Worm (Caenorhabditis elegans): ENCODE data around the gene F34D10.4.

F34D10.4 gene

ce11 chrIII:3734007-3734406 lies 2.4 kb upstream of the F34D10.4 start, which contains the start of gene F34D10.3:
Gene F34D10.3 (plus strand): TSS chrIII:3734255.
- TF ChIP-seq lin-39 (tag; optimal IDR thresholded peaks at IDR 0.05) (peak; percentile 1), nfya-1 (tag; optimal IDR thresholded peaks at IDR 0.05; ENCODE audit: insufficient read depth) (peak; percentile 28), hmg-11 (tag; optimal IDR thresholded peaks at IDR 0.05) (peak; percentile 6), elt-1 (tag; optimal IDR thresholded peaks at IDR 0.05) (no peak)

ce11 chrIII:3734990-3735389 lies 1.4 kb upstream of the F34D10.4 start, which contains the start of gene evl-18:
Gene evl-18 (minus strand): TSS chrIII:3735039.
- TF ChIP-seq pha-4 (tag; optimal IDR thresholded peaks at IDR 0.05), result peak; percentile 18
- no peak for TF ChIP-seq ceh-9 (tag; optimal IDR thresholded peaks at IDR 0.05)
- peak; percentile 27 for TF ChIP-seq nfya-1 (tag; optimal IDR thresholded peaks at IDR 0.05; ENCODE audit: insufficient read depth)
- peak; percentile 50 for TF ChIP-seq lin-15B (tag; optimal IDR thresholded peaks at IDR 0.05)
- no peak for TF ChIP-seq hmg-11 (tag; optimal IDR thresholded peaks at IDR 0.05)
- TF ChIP-seq lin-39 (tag; optimal IDR thresholded peaks at IDR 0.05), result peak; percentile 13
- no peak for TF ChIP-seq jun-1 (tag; optimal IDR thresholded peaks at IDR 0.05)

- TF ChIP-seq tbx-2 (tag; optimal IDR thresholded peaks at IDR 0.05) (no peak), nfya-1 (tag; optimal IDR thresholded peaks at IDR 0.05; ENCODE audit: insufficient read depth) (peak; percentile 13), pqm-1 (tag; optimal IDR thresholded peaks at IDR 0.05) (no peak), ama-1 (optimal IDR thresholded peaks at IDR 0.05) (peak; percentile 78)
Measured at ce11 chrIII:3735509-3736255, 720 bp upstream of the F34D10.4 start.

- no peak for TF ChIP-seq hmg-11 (tag; optimal IDR thresholded peaks at IDR 0.05)
- no peak for TF ChIP-seq elt-2 (tag; optimal IDR thresholded peaks at IDR 0.05)
- no peak for TF ChIP-seq tbx-2 (tag; optimal IDR thresholded peaks at IDR 0.05)
- no peak for TF ChIP-seq ZK546.5 (tag; optimal IDR thresholded peaks at IDR 0.05)
- no peak for TF ChIP-seq eor-1 (tag; optimal IDR thresholded peaks at IDR 0.05)
- no peak for TF ChIP-seq unc-39 (tag; optimal IDR thresholded peaks at IDR 0.05)
- no peak for TF ChIP-seq fkh-2 (tag; optimal IDR thresholded peaks at IDR 0.05)
- no peak for TF ChIP-seq fos-1 (tag; optimal IDR thresholded peaks at IDR 0.05)
- TF ChIP-seq nfya-1 (tag; optimal IDR thresholded peaks at IDR 0.05; ENCODE audit: insufficient read depth), result no peak
- TF ChIP-seq nhr-11 (tag; optimal IDR thresholded peaks at IDR 0.05), result no peak
- no peak for TF ChIP-seq egl-27 (tag; optimal IDR thresholded peaks at IDR 0.05)
- no peak for TF ChIP-seq pqm-1 (tag; optimal IDR thresholded peaks at IDR 0.05)
- TF ChIP-seq nhr-28 (tag; optimal IDR thresholded peaks at IDR 0.05), result no peak
Measured at ce11 chrIII:3737742-3738141, 1.3 kb downstream of the F34D10.4 start.

- TF ChIP-seq pqm-1 (tag; optimal IDR thresholded peaks at IDR 0.05), result no peak
- no peak for TF ChIP-seq nhr-12 (tag; optimal IDR thresholded peaks at IDR 0.05)
- TF ChIP-seq egl-27 (tag; optimal IDR thresholded peaks at IDR 0.05), result no peak
- TF ChIP-seq nhr-23 (tag; optimal IDR thresholded peaks at IDR 0.05), result no peak
Measured at ce11 chrIII:3738331-3738730, 1.9 kb downstream of the F34D10.4 start.

ce11 chrIII:3742090-3742489 lies 5.7 kb downstream of the F34D10.4 start:
- no peak for TF ChIP-seq fkh-10 (GFP tag; optimal IDR thresholded peaks at IDR 0.05)
- TF ChIP-seq elt-1 (tag; optimal IDR thresholded peaks at IDR 0.05), result no peak
- no peak for TF ChIP-seq egl-5 (tag; optimal IDR thresholded peaks at IDR 0.05)
- no peak for TF ChIP-seq nhr-11 (tag; optimal IDR thresholded peaks at IDR 0.05)
- no peak for TF ChIP-seq tbx-2 (tag; optimal IDR thresholded peaks at IDR 0.05)
- TF ChIP-seq ceh-9 (tag; optimal IDR thresholded peaks at IDR 0.05), result no peak
- TF ChIP-seq skn-1 (tag; optimal IDR thresholded peaks at IDR 0.05), result no peak
- no peak for TF ChIP-seq pqm-1 (tag; optimal IDR thresholded peaks at IDR 0.05)
- no peak for TF ChIP-seq mdl-1 (tag; optimal IDR thresholded peaks at IDR 0.05)
- TF ChIP-seq ama-1 (optimal IDR thresholded peaks at IDR 0.05), result no peak
- TF ChIP-seq mml-1 (tag; optimal IDR thresholded peaks at IDR 0.05), result no peak
- TF ChIP-seq elt-3 (tag; optimal IDR thresholded peaks at IDR 0.05), result no peak
- TF ChIP-seq nhr-76 (tag; optimal IDR thresholded peaks at IDR 0.05), result no peak
- TF ChIP-seq nhr-28 (tag; optimal IDR thresholded peaks at IDR 0.05), result no peak
- no peak for TF ChIP-seq lin-39 (tag; optimal IDR thresholded peaks at IDR 0.05)
- TF ChIP-seq ceh-82 (tag; optimal IDR thresholded peaks at IDR 0.05), result no peak
- TF ChIP-seq elt-2 (tag; optimal IDR thresholded peaks at IDR 0.05), result no peak
- no peak for TF ChIP-seq ztf-11 (tag; optimal IDR thresholded peaks at IDR 0.05)
- no peak for TF ChIP-seq nhr-12 (tag; optimal IDR thresholded peaks at IDR 0.05)
- no peak for TF ChIP-seq ztf-4 (tag; optimal IDR thresholded peaks at IDR 0.05)

Measured in whole organism, L3 larva.